Worm (Caenorhabditis elegans): Measurements from ENCODE around the gene bcf-1.

bcf-1 gene

DNA sequence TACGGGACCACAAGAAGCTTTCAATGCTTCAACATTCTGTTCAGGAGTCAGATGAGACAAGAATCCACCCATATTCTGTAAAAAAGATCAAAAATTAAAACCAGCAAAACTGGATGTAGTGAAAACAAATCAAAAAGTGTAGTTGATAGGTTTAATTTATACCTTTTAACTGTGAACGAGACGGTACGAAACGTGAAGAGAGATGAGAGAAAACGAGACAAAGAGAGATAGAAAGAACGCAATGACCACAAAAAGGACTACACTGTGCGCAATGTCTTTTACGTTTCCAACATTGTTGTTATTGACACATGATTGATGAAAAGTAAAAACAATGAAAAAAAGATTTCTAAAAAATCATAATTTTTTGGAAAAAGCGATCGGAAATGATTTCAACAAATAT is 43.0 kb downstream of the bcf-1 start, which contains the start of gene cest-33 (continued):
- TF ChIP-seq ztf-1 (GFP tag; conservative IDR thresholded peaks at IDR 0.05) (no peak), lin-39 (tag; optimal IDR thresholded peaks at IDR 0.05) (no peak), zag-1 (tag; optimal IDR thresholded peaks at IDR 0.05) (no peak), nhr-6 (tag; optimal IDR thresholded peaks at IDR 0.05) (no peak), ceh-82 (tag; optimal IDR thresholded peaks at IDR 0.05) (no peak), unc-39 (tag; optimal IDR thresholded peaks at IDR 0.05) (no peak), F13H6.1 (tag; optimal IDR thresholded peaks at IDR 0.05) (peak; percentile 58), dmd-4 (tag; optimal IDR thresholded peaks at IDR 0.05) (no peak), fos-1 (tag; optimal IDR thresholded peaks at IDR 0.05) (peak; percentile 8), elt-1 (tag; optimal IDR thresholded peaks at IDR 0.05) (no peak), Y55F3AM.14 (GFP tag; optimal IDR thresholded peaks at IDR 0.05) (no peak)

DNA sequence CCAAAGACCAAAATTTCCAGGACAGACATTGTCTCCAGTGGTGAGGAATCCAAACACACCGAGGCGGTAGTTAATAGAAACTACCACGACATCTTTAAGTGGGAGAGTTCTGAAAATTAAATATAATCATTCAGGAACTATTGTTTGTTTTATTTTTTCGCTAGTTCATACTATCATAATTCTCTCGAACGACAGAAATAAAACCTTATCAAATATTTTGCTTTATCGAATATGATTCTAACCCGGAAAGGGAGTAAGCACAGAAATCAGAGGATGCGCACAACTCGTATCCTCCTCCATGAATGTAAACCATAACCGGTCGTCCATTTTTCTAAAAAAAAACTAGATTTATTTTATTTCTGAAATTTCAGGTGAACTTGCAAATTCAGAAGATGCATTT is 43.8 kb downstream of the bcf-1 start:
- TF ChIP-seq fos-1 (tag; optimal IDR thresholded peaks at IDR 0.05) (peak; percentile 39), mab-5 (tag; optimal IDR thresholded peaks at IDR 0.05) (no peak), sem-4 (tag; optimal IDR thresholded peaks at IDR 0.05) (no peak), nhr-11 (tag; optimal IDR thresholded peaks at IDR 0.05) (no peak)

DNA sequence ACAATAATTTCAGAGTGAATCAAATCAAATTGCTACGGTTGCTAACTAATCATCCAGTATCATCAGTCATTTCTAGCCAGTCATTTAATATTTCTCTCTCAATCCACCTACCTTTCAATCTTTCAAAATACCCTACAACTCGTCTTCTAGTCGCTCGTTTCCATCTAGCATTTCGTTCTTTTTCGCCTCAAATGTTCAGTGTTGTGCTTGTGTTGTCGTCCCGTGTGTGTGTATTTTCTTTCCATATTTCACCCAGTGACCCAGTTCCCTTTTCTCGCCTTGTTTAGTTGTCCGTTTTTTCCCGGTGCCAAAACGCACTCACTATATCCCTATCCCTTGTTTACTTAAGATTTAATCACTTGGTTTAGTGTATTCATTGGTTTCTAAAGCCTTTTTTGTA is 46.9 kb downstream of the bcf-1 start:
- no peak for TF ChIP-seq nhr-12 (tag; optimal IDR thresholded peaks at IDR 0.05)
- TF ChIP-seq nhr-11 (tag; optimal IDR thresholded peaks at IDR 0.05): no peak

ce11 chrV:6359522-6359921 is 49.1 kb downstream of the bcf-1 start:
- TF ChIP-seq F13H6.1 (tag; optimal IDR thresholded peaks at IDR 0.05) (peak; percentile 92), lin-39 (tag; optimal IDR thresholded peaks at IDR 0.05) (no peak)

DNA sequence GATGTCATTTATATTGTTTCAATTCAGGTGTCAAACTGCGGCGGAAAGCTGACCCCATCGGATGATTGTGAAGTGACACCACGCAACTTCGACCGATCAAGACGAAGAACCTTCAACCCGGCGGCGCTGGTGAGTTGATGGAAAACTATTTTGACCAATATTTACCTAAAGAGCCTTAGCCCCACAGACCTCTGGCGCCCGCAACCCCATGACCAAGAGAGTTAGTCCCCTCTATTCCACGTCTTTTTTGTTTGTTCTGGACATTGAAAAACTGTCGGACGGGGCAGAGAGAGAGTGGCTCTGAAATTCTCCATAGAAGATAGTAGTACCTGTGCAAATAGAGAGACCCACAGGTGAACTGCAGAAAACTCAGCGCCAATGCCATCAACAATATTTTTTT is 49.9 kb downstream of the bcf-1 start:
- TF ChIP-seq sma-3 (GFP tag; optimal IDR thresholded peaks at IDR 0.05) (no peak), ceh-16 (tag; optimal IDR thresholded peaks at IDR 0.05) (no peak), aly-2 (tag; optimal IDR thresholded peaks at IDR 0.05) (no peak), peb-1 (tag; optimal IDR thresholded peaks at IDR 0.05) (no peak), lin-39 (tag; optimal IDR thresholded peaks at IDR 0.05) (no peak), lsy-2 (tag; optimal IDR thresholded peaks at IDR 0.05) (no peak), fos-1 (tag; optimal IDR thresholded peaks at IDR 0.05) (no peak), unc-39 (tag; optimal IDR thresholded peaks at IDR 0.05) (no peak), mab-5 (tag; optimal IDR thresholded peaks at IDR 0.05) (no peak), dmd-4 (tag; optimal IDR thresholded peaks at IDR 0.05) (no peak), nhr-77 (tag; optimal IDR thresholded peaks at IDR 0.05) (no peak), R02D3.7 (tag; optimal IDR thresholded peaks at IDR 0.05) (no peak), sem-4 (tag; optimal IDR thresholded peaks at IDR 0.05) (no peak), F13H6.1 (tag; optimal IDR thresholded peaks at IDR 0.05) (peak; percentile 62), nhr-129 (tag; optimal IDR thresholded peaks at IDR 0.05) (peak; percentile 34), elt-3 (tag; optimal IDR thresholded peaks at IDR 0.05) (no peak)

DNA sequence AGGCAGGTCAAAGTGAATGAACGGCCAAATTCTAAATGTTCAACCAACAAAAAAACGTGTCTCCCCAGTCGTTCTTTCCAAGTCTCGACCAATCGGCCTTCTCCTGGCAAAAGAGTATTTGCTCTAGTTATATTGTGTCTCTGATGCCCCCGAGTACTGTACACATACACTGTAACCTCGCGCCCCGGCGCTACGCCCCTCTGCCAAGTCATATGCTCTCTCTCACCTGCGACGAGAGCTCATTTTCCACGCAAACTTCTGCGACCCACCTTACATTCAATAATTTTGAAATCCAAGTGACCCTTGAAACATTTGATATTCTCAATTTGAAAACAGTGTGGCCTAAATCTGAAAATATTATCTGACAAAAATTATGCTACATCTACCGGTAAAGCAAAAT is 51.3 kb downstream of the bcf-1 start:
- TF ChIP-seq nhr-129 (tag; optimal IDR thresholded peaks at IDR 0.05) (peak; percentile 14), ceh-16 (tag; optimal IDR thresholded peaks at IDR 0.05) (no peak), F13H6.1 (tag; optimal IDR thresholded peaks at IDR 0.05) (peak; percentile 83)

DNA sequence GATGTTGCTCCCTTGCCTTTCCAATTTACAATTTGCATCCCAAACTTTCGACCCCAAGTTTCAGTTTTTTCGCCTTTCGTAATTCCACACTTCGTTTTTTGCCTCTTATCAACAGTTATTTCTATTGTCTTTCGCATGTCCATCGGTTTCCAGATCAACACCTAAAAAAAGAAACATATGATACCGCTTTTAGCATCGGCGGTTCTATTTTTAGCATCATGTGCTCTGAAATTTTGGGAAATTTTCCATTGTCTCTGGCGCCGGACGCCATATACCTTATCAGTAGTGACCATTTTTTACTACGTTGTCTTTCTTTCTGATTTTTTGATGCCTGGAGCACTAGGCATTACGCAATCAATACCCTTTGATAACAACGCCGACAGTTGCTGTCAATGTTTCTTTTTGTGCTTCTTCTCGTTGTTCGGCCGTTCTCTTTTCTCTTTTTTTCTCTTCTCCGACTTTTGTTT is 52.6 kb downstream of the bcf-1 start, which contains the start of gene bcl-11:
bcl-11 (plus strand) TSS at position 51 of the 467 bp plus-strand sequence.
- TF ChIP-seq nhr-6 (tag; optimal IDR thresholded peaks at IDR 0.05) (no peak), ztf-4 (tag; optimal IDR thresholded peaks at IDR 0.05) (no peak), nhr-129 (tag; optimal IDR thresholded peaks at IDR 0.05) (peak; percentile 1), nhr-12 (tag; optimal IDR thresholded peaks at IDR 0.05) (no peak), aly-2 (tag; optimal IDR thresholded peaks at IDR 0.05) (no peak), ZK546.5 (tag; optimal IDR thresholded peaks at IDR 0.05) (no peak), ztf-11 (tag; optimal IDR thresholded peaks at IDR 0.05) (no peak), sma-9 (GFP tag; optimal IDR thresholded peaks at IDR 0.05) (peak; percentile 19), sma-9 (tag; optimal IDR thresholded peaks at IDR 0.05) (no peak), F13H6.1 (tag; optimal IDR thresholded peaks at IDR 0.05) (peak; percentile 86), zag-1 (tag; optimal IDR thresholded peaks at IDR 0.05) (no peak), crh-2 (tag; optimal IDR thresholded peaks at IDR 0.05) (no peak), C34F6.9 (tag; optimal IDR thresholded peaks at IDR 0.05) (no peak), lin-13 (GFP tag; optimal IDR thresholded peaks at IDR 0.05) (no peak), mdl-1 (tag; optimal IDR thresholded peaks at IDR 0.05) (no peak), egl-27 (tag; optimal IDR thresholded peaks at IDR 0.05) (no peak), dmd-4 (tag; optimal IDR thresholded peaks at IDR 0.05) (no peak), ama-1 (optimal IDR thresholded peaks at IDR 0.05) (no peak), mab-5 (tag; optimal IDR thresholded peaks at IDR 0.05) (no peak), gmeb-1 (tag; optimal IDR thresholded peaks at IDR 0.05) (peak; percentile 27), Y55F3AM.14 (GFP tag; optimal IDR thresholded peaks at IDR 0.05) (peak; percentile 94), nhr-77 (tag; optimal IDR thresholded peaks at IDR 0.05) (no peak), alr-1 (tag; optimal IDR thresholded peaks at IDR 0.05) (no peak), peb-1 (tag; optimal IDR thresholded peaks at IDR 0.05) (no peak), mbf-1 (tag; optimal IDR thresholded peaks at IDR 0.05) (no peak), ceh-16 (tag; optimal IDR thresholded peaks at IDR 0.05) (no peak), unc-62 (GFP tag; optimal IDR thresholded peaks at IDR 0.05) (no peak), lsy-2 (tag; optimal IDR thresholded peaks at IDR 0.05) (no peak), nhr-21 (tag; optimal IDR thresholded peaks at IDR 0.05) (no peak), skn-1 (tag; optimal IDR thresholded peaks at IDR 0.05) (no peak)

Data from whole organism, L2 larva.